Fruit fly (Drosophila melanogaster): ENCODE data around the gene CG13931.

DNA sequence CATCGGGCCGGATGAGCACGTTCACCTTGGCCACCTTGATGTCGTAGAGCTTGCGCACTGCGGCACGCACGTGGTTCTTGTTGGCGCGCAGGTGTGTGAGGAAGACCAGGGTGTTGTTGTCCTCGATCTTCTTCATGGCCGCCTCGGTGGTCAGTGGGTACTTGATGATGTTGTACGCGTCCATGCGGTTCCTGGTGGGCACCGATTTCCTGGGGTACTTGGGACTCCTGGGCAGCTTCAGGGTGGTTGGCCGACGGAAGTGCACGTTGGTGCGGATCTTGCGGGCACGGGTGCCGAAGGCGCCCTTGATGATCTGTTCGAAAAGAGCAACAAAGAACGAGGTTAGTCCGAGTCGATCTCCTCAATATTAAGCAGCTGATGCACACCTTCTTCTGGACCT lies 34.8 kb downstream of the CG13931 start:
- TF ChIP-seq ovo (GFP tag; optimal IDR thresholded peaks at IDR 0.05): no peak
- no peak for TF ChIP-seq Clk (GFP tag; optimal IDR thresholded peaks at IDR 0.05)
- no peak for TF ChIP-seq Hr96 (GFP tag; optimal IDR thresholded peaks at IDR 0.05)
- TF ChIP-seq kay (GFP tag; ENCODE audit: borderline replicate concordance): no peak
- TF ChIP-seq cic (GFP tag; optimal IDR thresholded peaks at IDR 0.05): no peak
- TF ChIP-seq Crg-1 (GFP tag; optimal IDR thresholded peaks at IDR 0.05): no peak
- TF ChIP-seq CG7045 (GFP tag; optimal IDR thresholded peaks at IDR 0.05): no peak

All from whole organism, adult.